Worm (Caenorhabditis elegans) whole organism, L1 larva: Measurements from ENCODE around the gene F19C6.3.
A peak's percentile ranks its signal among the peaks of the same experiment; 100 is the strongest.

ENCODE experiments used
- alr-1 ChIP-seq: fragments of 200-800 bp; sonication (Bioruptor generic); optimal IDR thresholded peaks from 2 replicates; lab custom pipeline; 2018; ENCODE audit warnings: borderline replicate concordance, mild to moderate bottlenecking, missing genetic modification characterization, missing compliant biosample characterization
- dsc-1 ChIP-seq: sonication (generic microtip); optimal IDR thresholded peaks from 2 replicates; lab custom pipeline; 2016; ENCODE audit warnings: mild to moderate bottlenecking, missing genetic modification characterization, missing compliant biosample characterization
- egl-13 ChIP-seq: sonication (generic microtip); optimal IDR thresholded peaks from 2 replicates; lab custom pipeline; 2016; ENCODE audit warnings: missing genotype, missing genetic modification reagents, missing genetic modification characterization, missing compliant biosample characterization
- fkh-8 ChIP-seq: sonication (generic microtip); optimal IDR thresholded peaks from 2 replicates; lab custom pipeline; 2016; ENCODE audit warnings: mild to moderate bottlenecking, missing genetic modification characterization, missing compliant biosample characterization
- irx-1 ChIP-seq: sonication (generic microtip); optimal IDR thresholded peaks from 2 replicates; lab custom pipeline; 2016; ENCODE audit warnings: missing genetic modification characterization, missing compliant biosample characterization
- isw-1 ChIP-seq: fragments of 200-800 bp; sonication (Bioruptor generic); IDR thresholded peaks from 2 replicates; pipeline ENCODE4 v1.3.6; 2022; ENCODE audit warnings: missing genetic modification characterization, missing compliant biosample characterization
- lin-13 ChIP-seq: fragments of 150-350 bp; optimal IDR thresholded peaks from 2 replicates; lab custom pipeline; 2014; ENCODE audit warnings: missing biosample characterization, missing genetic modification reagents, missing genetic modification characterization
- lin-14 ChIP-seq: fragments of 200-800 bp; sonication (Bioruptor generic); optimal IDR thresholded peaks from 2 replicates; lab custom pipeline; 2018; ENCODE audit warnings: mild to moderate bottlenecking, missing genetic modification characterization, moderate library complexity, missing compliant biosample characterization
- lir-3 ChIP-seq: sonication (generic microtip); optimal IDR thresholded peaks from 2 replicates; lab custom pipeline; 2016; ENCODE audit warnings: mild to moderate bottlenecking, missing genetic modification characterization, moderate library complexity, missing compliant biosample characterization; ENCODE audit not compliant: poor library complexity
- lsy-2 ChIP-seq, 2 experiments: fragments of 150-350 bp; optimal IDR thresholded peaks; 2 replicates each; lab custom pipeline; 2014; ENCODE audit warnings: missing biosample characterization in 2 of 2, missing genetic modification characterization in 2 of 2
- nhr-19 ChIP-seq: fragments of 200-800 bp; sonication (Bioruptor generic); conservative IDR thresholded peaks from 2 replicates; pipeline ENCODE4 v1.3.6; 2022; ENCODE audit warnings: missing genetic modification characterization, missing compliant biosample characterization
- nhr-20 ChIP-seq: sonication (generic microtip); optimal IDR thresholded peaks from 2 replicates; lab custom pipeline; 2016; ENCODE audit warnings: mild to moderate bottlenecking, missing genetic modification characterization, missing compliant biosample characterization
- nhr-47 ChIP-seq: sonication (generic microtip); optimal IDR thresholded peaks from 2 replicates; lab custom pipeline; 2016; ENCODE audit warnings: mild to moderate bottlenecking, missing genetic modification characterization, moderate library complexity, missing compliant biosample characterization
- nhr-71 ChIP-seq: sonication (generic microtip); optimal IDR thresholded peaks from 2 replicates; lab custom pipeline; 2016; ENCODE audit warnings: mild to moderate bottlenecking, missing genetic modification characterization, moderate library complexity, missing compliant biosample characterization
- nhr-85 ChIP-seq: sonication (generic microtip); peaks from one replicate; lab custom pipeline; 2016; ENCODE audit warnings: missing genetic modification characterization, inconsistent platforms, missing compliant biosample characterization
- pag-3 ChIP-seq: sonication (generic microtip); optimal IDR thresholded peaks from 2 replicates; lab custom pipeline; 2017; ENCODE audit warnings: missing genetic modification characterization, mild to moderate bottlenecking, missing compliant biosample characterization, antibody characterized with exemption, borderline replicate concordance; ENCODE audit not compliant: insufficient read depth
- pax-3 ChIP-seq: fragments of 200-800 bp; sonication (Bioruptor generic); optimal IDR thresholded peaks from 2 replicates; lab custom pipeline; 2018; ENCODE audit warnings: mild to moderate bottlenecking, missing genetic modification characterization, moderate library complexity, missing compliant biosample characterization
- rnt-1 ChIP-seq: sonication (generic microtip); optimal IDR thresholded peaks from 2 replicates; lab custom pipeline; 2016; ENCODE audit warnings: mild to moderate bottlenecking, missing genetic modification characterization, moderate library complexity, missing compliant biosample characterization
- snu-23 ChIP-seq: sonication (generic microtip); optimal IDR thresholded peaks from 2 replicates; lab custom pipeline; 2016; ENCODE audit warnings: missing genetic modification characterization, missing compliant biosample characterization
- sox-4 ChIP-seq: sonication (generic microtip); optimal IDR thresholded peaks from 2 replicates; lab custom pipeline; 2016; ENCODE audit warnings: missing genetic modification characterization, missing compliant biosample characterization
- tlp-1 ChIP-seq: fragments of 150-350 bp; optimal IDR thresholded peaks from 2 replicates; lab custom pipeline; 2014; ENCODE audit warnings: missing biosample characterization, missing genetic modification characterization
- unc-86 ChIP-seq: sonication (generic microtip); optimal IDR thresholded peaks from 2 replicates; lab custom pipeline; 2016; ENCODE audit warnings: missing genetic modification characterization, missing compliant biosample characterization
- unc-98 ChIP-seq: fragments of 200-800 bp; sonication (Bioruptor generic); IDR thresholded peaks from 2 replicates; pipeline ENCODE4 v1.3.6; 2022; ENCODE audit warnings: missing genetic modification characterization, missing compliant biosample characterization
- xbp-1 ChIP-seq: sonication (generic microtip); optimal IDR thresholded peaks from 2 replicates; lab custom pipeline; 2016; ENCODE audit warnings: missing genetic modification characterization, missing compliant biosample characterization

Gene F19C6.3

ce11 chrX:9956537-9956936 is 52.0 kb downstream of the F19C6.3 start:
- TF ChIP-seq dsc-1 (tag; lab: Kevin White, UChicago): peak; percentile 47
- TF ChIP-seq pax-3 (tag; lab: Kevin White, UChicago): peak; percentile 35
- peak; percentile 89 for TF ChIP-seq fkh-8 (tag; lab: Kevin White, UChicago)
- peak; percentile 57 for TF ChIP-seq nhr-47 (tag; lab: Kevin White, UChicago)
- TF ChIP-seq sox-4: peak; percentile 55
- TF ChIP-seq lin-14 (GFP tag; lab: Kevin White, UChicago): peak; percentile 57
- peak; percentile 88 for TF ChIP-seq nhr-19 (GFP tag; lab: Robert Waterston, UW)
- TF ChIP-seq isw-1 (GFP tag; lab: Robert Waterston, UW): peak; percentile 17; the same call in 1 of the 2 replicates
- TF ChIP-seq nhr-85: peak; percentile 45
- TF ChIP-seq unc-86 (tag; lab: Kevin White, UChicago): peak; percentile 87
- TF ChIP-seq nhr-20 (tag; lab: Kevin White, UChicago): peak; percentile 1
- peak in 1 of 2 experiments; percentile 13 for TF ChIP-seq lsy-2 (tag; optimal IDR thresholded peaks at IDR 0.05; lab: Kevin White, UChicago)
- peak; percentile 42 for TF ChIP-seq egl-13
- TF ChIP-seq nhr-71 (tag; lab: Kevin White, UChicago): peak; percentile 82
- peak; percentile 5 for TF ChIP-seq snu-23

ce11 chrX:9956052-9956451 is 52.5 kb downstream of the F19C6.3 start:
- TF ChIP-seq lin-13 (GFP tag; lab: Kevin White, UChicago) (no peak), tlp-1 (tag; lab: Kevin White, UChicago) (no peak), unc-98 (GFP tag; lab: Robert Waterston, UW) (no peak), alr-1 (tag; lab: Kevin White, UChicago) (no peak), pag-3 (tag; lab: Kevin White, UChicago) (no peak), xbp-1 (tag; lab: Kevin White, UChicago) (no peak), rnt-1 (tag; lab: Kevin White, UChicago) (no peak), irx-1 (no peak), unc-86 (tag; lab: Kevin White, UChicago) (no peak), lir-3 (tag; lab: Kevin White, UChicago) (no peak)
